Fruit fly (Drosophila melanogaster) ovary, adult (tissue): ENCODE results near the gene CG7203.
"Not testable (repeated sequence)": the region's sequence is repeated elsewhere in the genome, so short reads cannot be mapped to it uniquely, and the experiment has no call there.

Experiments used
- CG17801 ChIP-seq: fragments of 200-800 bp; optimal IDR thresholded peaks from 2 replicates; lab custom pipeline; 2019; ENCODE audit warnings: missing biosample characterization, mild to moderate bottlenecking, missing genetic modification characterization, moderate library complexity; ENCODE audit not compliant: partially characterized antibody

CG7203 gene

dm6 chr2L:7771891-7772290 is 18.9 kb upstream of the CG7203 start:
- TF ChIP-seq CG17801 (GFP tag; lab: Kevin White, UChicago): no peak

- TF ChIP-seq CG17801 (GFP tag; lab: Kevin White, UChicago): no peak
These were observed 14.3 kb upstream of the CG7203 start, which contains the start of gene CG7191 for dm6 chr2L:7767328-7767727. Gene CG7191, plus strand, starts transcription at chr2L:7767628.

- TF ChIP-seq CG17801 (GFP tag; lab: Kevin White, UChicago): no peak
These were observed 3.8 kb upstream of the CG7203 start for dm6 chr2L:7756835-7757234.

dm6 chr2L:7754539-7754938 is 1.6 kb upstream of the CG7203 start:
- no peak for TF ChIP-seq CG17801 (GFP tag; lab: Kevin White, UChicago)

dm6 chr2L:7753874-7754273 is 888 bp upstream of the CG7203 start, which contains the start of gene CG46025:
Gene CG46025, plus strand, starts transcription at chr2L:7754174.
- TF ChIP-seq CG17801 (GFP tag; lab: Kevin White, UChicago): no peak

- no peak for TF ChIP-seq CG17801 (GFP tag; lab: Kevin White, UChicago)
These were observed 2.3 kb downstream of the CG7203 start for dm6 chr2L:7750631-7751161.

dm6 chr2L:7746975-7747374 is 6.0 kb downstream of the CG7203 start, which contains the start of gene ATPsynGL:
Gene ATPsynGL, plus strand, starts transcription at chr2L:7747275.
- no peak for TF ChIP-seq CG17801 (GFP tag; lab: Kevin White, UChicago)

- no peak for TF ChIP-seq CG17801 (GFP tag; lab: Kevin White, UChicago)
These were observed 8.2 kb downstream of the CG7203 start, which contains the start of gene CG7214 for dm6 chr2L:7744739-7745138. Gene CG7214, minus strand, starts transcription at chr2L:7744839.

dm6 chr2L:7744208-7744607 is 8.8 kb downstream of the CG7203 start:
- no peak for TF ChIP-seq CG17801 (GFP tag; lab: Kevin White, UChicago)

dm6 chr2L:7741437-7741836 is 11.5 kb downstream of the CG7203 start, which contains the start of gene Acp1:
Gene Acp1, minus strand, starts transcription at chr2L:7741537.
- no peak for TF ChIP-seq CG17801 (GFP tag; lab: Kevin White, UChicago)

dm6 chr2L:7738709-7739108 is 14.3 kb downstream of the CG7203 start, which contains the start of gene CG31904:
Gene CG31904, minus strand, starts transcription at chr2L:7738809.
- TF ChIP-seq CG17801 (GFP tag; lab: Kevin White, UChicago): not testable (repeated sequence)

dm6 chr2L:7732570-7732969 is 20.4 kb downstream of the CG7203 start, which contains the start of gene CG13796:
Gene CG13796, minus strand, starts transcription at chr2L:7732670.
- not testable (repeated sequence) for TF ChIP-seq CG17801 (GFP tag; lab: Kevin White, UChicago)

dm6 chr2L:7726268-7726997 is 26.6 kb downstream of the CG7203 start, which contains the start of gene CG13795:
Gene CG13795, minus strand, starts transcription at chr2L:7726298.
- TF ChIP-seq CG17801 (GFP tag; lab: Kevin White, UChicago): no peak

- no peak for TF ChIP-seq CG17801 (GFP tag; lab: Kevin White, UChicago)
These were observed 30.3 kb downstream of the CG7203 start, which contains the start of gene CG13794 for dm6 chr2L:7722723-7723122. Gene CG13794, minus strand, starts transcription at chr2L:7722823.

- TF ChIP-seq CG17801 (GFP tag; lab: Kevin White, UChicago): no peak
These were observed 30.9 kb downstream of the CG7203 start for dm6 chr2L:7722102-7722501.

dm6 chr2L:7719387-7719786 is 33.6 kb downstream of the CG7203 start, which contains the start of gene CG13793:
Gene CG13793, minus strand, starts transcription at chr2L:7719487.
- TF ChIP-seq CG17801 (GFP tag; lab: Kevin White, UChicago): no peak
